Fruit fly (Drosophila melanogaster): ENCODE measurements around the gene ohgt.
A peak's percentile ranks its signal among the peaks of the same experiment; 100 is the strongest.

Gene ohgt

dm6 chr3R:10048842-10049527 lies at the start of gene ohgt:
Gene ohgt, plus strand, starts transcription at chr3R:10049199.
- TF ChIP-seq Dfd (GFP tag; optimal IDR thresholded peaks at IDR 0.05) (no peak), Myc (optimal IDR thresholded peaks at IDR 0.05) (peak; percentile 36), CG9705 (GFP tag; optimal IDR thresholded peaks at IDR 0.05) (no peak), Jra (GFP tag; optimal IDR thresholded peaks at IDR 0.05) (peak; percentile 62), psq (GFP tag; optimal IDR thresholded peaks at IDR 0.05) (no peak), lola (GFP tag; optimal IDR thresholded peaks at IDR 0.05) (no peak), Mio (GFP tag; optimal IDR thresholded peaks at IDR 0.05) (no peak), Hr83 (GFP tag; optimal IDR thresholded peaks at IDR 0.05; ENCODE audit: poor library complexity, severe bottlenecking) (no peak), GATAd (GFP tag; optimal IDR thresholded peaks at IDR 0.05) (no peak), h (GFP tag; optimal IDR thresholded peaks at IDR 0.05) (peak; percentile 32), rgr (GFP tag; optimal IDR thresholded peaks at IDR 0.05) (peak; percentile 37), pan (optimal IDR thresholded peaks at IDR 0.05) (no peak), dl (GFP tag; optimal IDR thresholded peaks at IDR 0.05; ENCODE audit: insufficient read depth in 1 of 2, partially characterized antibody in 2 of 2) (no peak), OdsH (GFP tag; optimal IDR thresholded peaks at IDR 0.05) (peak; percentile 22), Hnf4 (GFP tag; optimal IDR thresholded peaks at IDR 0.05) (peak; percentile 42), Vsx2 (GFP tag; optimal IDR thresholded peaks at IDR 0.05; ENCODE audit: partially characterized antibody) (no peak), br (GFP tag; optimal IDR thresholded peaks at IDR 0.05) (no peak), ey (GFP tag; optimal IDR thresholded peaks at IDR 0.05) (peak; percentile 31), woc (GFP tag; optimal IDR thresholded peaks at IDR 0.05) (peak; percentile 46), Abd-B (GFP tag; optimal IDR thresholded peaks at IDR 0.05) (no peak), dmrt93B (GFP tag; optimal IDR thresholded peaks at IDR 0.05) (no peak), tai (GFP tag; optimal IDR thresholded peaks at IDR 0.05) (no peak), sv (GFP tag; optimal IDR thresholded peaks at IDR 0.05) (peak; percentile 3), sage (GFP tag; optimal IDR thresholded peaks at IDR 0.05) (no peak), fru (GFP tag; optimal IDR thresholded peaks at IDR 0.05) (peak; percentile 40), Dif (GFP tag; optimal IDR thresholded peaks at IDR 0.05; ENCODE audit: partially characterized antibody) (no peak), Hr78 (GFP tag; optimal IDR thresholded peaks at IDR 0.05) (no peak), CrebA (GFP tag; optimal IDR thresholded peaks at IDR 0.05; ENCODE audit: borderline replicate concordance) (no peak), jim (GFP tag; optimal IDR thresholded peaks at IDR 0.05) (no peak), Rel (GFP tag; optimal IDR thresholded peaks at IDR 0.05) (no peak), Rel (tag; optimal IDR thresholded peaks at IDR 0.05) (no peak), HLH106 (tag; optimal IDR thresholded peaks at IDR 0.05) (peak; percentile 35), usp (GFP tag; optimal IDR thresholded peaks at IDR 0.05) (no peak), dsf (GFP tag; optimal IDR thresholded peaks at IDR 0.05; ENCODE audit: borderline replicate concordance) (no peak), Sp1 (GFP tag; optimal IDR thresholded peaks at IDR 0.05) (peak; percentile 49), brk (GFP tag; optimal IDR thresholded peaks at IDR 0.05) (no peak), foxo (GFP tag; optimal IDR thresholded peaks at IDR 0.05) (peak in 1 of 2 experiments; percentile 40), CG32264 (GFP tag; optimal IDR thresholded peaks at IDR 0.05) (no peak), N (GFP tag; optimal IDR thresholded peaks at IDR 0.05) (no peak)

DNA sequence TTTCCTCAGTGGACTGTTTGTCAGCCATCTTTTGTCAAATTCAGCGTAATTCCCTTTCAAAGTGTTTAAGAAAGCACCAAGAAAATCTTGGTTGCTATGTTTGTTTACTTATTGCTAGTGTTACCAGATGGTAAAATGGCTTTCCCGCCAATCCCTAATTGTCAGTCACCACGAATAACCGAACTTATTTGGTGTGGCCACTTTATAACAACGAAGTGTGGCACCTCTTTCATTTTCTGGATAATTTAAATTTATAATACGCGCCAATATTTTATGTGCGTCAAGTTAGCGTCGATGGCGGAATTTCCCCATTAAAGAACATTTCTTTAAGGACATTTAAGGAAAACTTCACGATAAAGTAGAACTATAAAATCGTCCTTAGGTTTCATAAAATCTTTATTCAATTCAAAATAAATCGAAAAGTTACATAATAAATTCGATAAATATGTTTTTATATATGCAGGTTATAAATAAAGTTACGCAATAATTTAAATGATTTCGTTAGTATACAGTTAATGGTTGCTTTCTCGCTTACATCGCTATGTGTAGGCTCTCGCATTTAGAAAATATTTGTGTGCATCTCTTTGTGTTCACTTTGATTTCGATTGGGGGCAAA lies 47.7 kb upstream of the ohgt start, which contains the start of gene CG5359:
Gene CG5359, minus strand, starts transcription at position 103 of the 616 bp plus-strand sequence.
- no peak for TF ChIP-seq GATAd (GFP tag; optimal IDR thresholded peaks at IDR 0.05)
- TF ChIP-seq Rel (GFP tag; optimal IDR thresholded peaks at IDR 0.05) = no peak
- TF ChIP-seq Rel (tag; optimal IDR thresholded peaks at IDR 0.05) = peak; percentile 32
- TF ChIP-seq foxo (GFP tag; optimal IDR thresholded peaks at IDR 0.05) = peak in 1 of 2 experiments; percentile 3

All from whole organism, wandering third instar larva.